Fruit fly (Drosophila melanogaster) whole organism, embryonic: Measurements from ENCODE around the gene phol.

ENCODE experiments used
- ATbp ChIP-seq: fragments of 200-800 bp; sonication (Bioruptor generic); optimal IDR thresholded peaks from 2 replicates; lab custom pipeline; 2017; ENCODE audit warnings: missing biosample characterization, mild to moderate bottlenecking, missing genetic modification characterization, missing genetic modification reagents
- BtbVII ChIP-seq: fragments of 200-800 bp; sonication (Bioruptor generic); optimal IDR thresholded peaks from 3 replicates; lab custom pipeline; 2017; ENCODE audit warnings: missing biosample characterization, mild to moderate bottlenecking, missing genetic modification characterization
- CG1024 ChIP-seq: fragments of 200-800 bp; sonication (Bioruptor generic); IDR thresholded peaks from 2 replicates; pipeline ENCODE4 v1.3.6; 2022; ENCODE audit warnings: missing biosample characterization, missing genetic modification characterization
- CG11456 ChIP-seq: fragments of 200-800 bp; sonication (Bioruptor generic); IDR thresholded peaks from 3 replicates; pipeline ENCODE4 v1.3.6; 2022; ENCODE audit warnings: missing biosample characterization, missing genetic modification characterization
- CG11696 ChIP-seq: fragments of 200-800 bp; sonication (Bioruptor generic); IDR thresholded peaks from 2 replicates; pipeline ENCODE4 v1.3.6; 2022; ENCODE audit warnings: missing biosample characterization, missing genetic modification characterization
- CG12219 ChIP-seq: fragments of 200-800 bp; sonication (Bioruptor generic); optimal IDR thresholded peaks from 3 replicates; lab custom pipeline; 2018; ENCODE audit warnings: missing biosample characterization, mild to moderate bottlenecking, missing genetic modification characterization
- CG12236 ChIP-seq: fragments of 200-800 bp; sonication (Bioruptor generic); optimal IDR thresholded peaks from 2 replicates; lab custom pipeline; 2016; ENCODE audit warnings: missing biosample characterization, missing genetic modification characterization
- CG1233 ChIP-seq: fragments of 200-800 bp; sonication (Bioruptor generic); optimal IDR thresholded peaks from 4 replicates; lab custom pipeline; 2018; ENCODE audit warnings: missing biosample characterization, mild to moderate bottlenecking, missing genetic modification characterization
- CG14860 ChIP-seq: fragments of 200-800 bp; sonication (Bioruptor generic); IDR thresholded peaks from 3 replicates; pipeline ENCODE4 v1.3.6; 2022; ENCODE audit warnings: missing biosample characterization, missing genetic modification characterization; ENCODE audit not compliant: partially characterized antibody
- CG17186 ChIP-seq: fragments of 200-800 bp; sonication (Bioruptor generic); optimal IDR thresholded peaks from 3 replicates; lab custom pipeline; 2017; ENCODE audit warnings: missing biosample characterization, missing genetic modification reagents, missing genetic modification characterization
- CG18599 ChIP-seq: fragments of 200-800 bp; sonication (Bioruptor generic); optimal IDR thresholded peaks from 3 replicates; lab custom pipeline; 2017; ENCODE audit warnings: missing biosample characterization, missing genetic modification characterization, mild to moderate bottlenecking, moderate library complexity, missing genetic modification reagents
- CG2678 ChIP-seq: fragments of 200-800 bp; sonication (Bioruptor generic); optimal IDR thresholded peaks from 3 replicates; lab custom pipeline; 2019; ENCODE audit warnings: missing biosample characterization, mild to moderate bottlenecking, missing genetic modification characterization, moderate library complexity
- CG2889 ChIP-seq: fragments of 200-800 bp; sonication (Bioruptor generic); IDR thresholded peaks from 3 replicates; pipeline ENCODE4 v1.3.6; 2022; ENCODE audit warnings: missing biosample characterization, missing genetic modification characterization
- CG30431 ChIP-seq: fragments of 200-800 bp; sonication (Bioruptor generic); optimal IDR thresholded peaks from 2 replicates; lab custom pipeline; 2017; ENCODE audit warnings: missing biosample characterization, missing genetic modification characterization
- CG33213 ChIP-seq: fragments of 200-800 bp; sonication (Bioruptor generic); optimal IDR thresholded peaks from 3 replicates; lab custom pipeline; 2016; ENCODE audit warnings: missing biosample characterization, missing genetic modification characterization
- CG4328 ChIP-seq: fragments of 200-800 bp; sonication (Bioruptor generic); optimal IDR thresholded peaks from 3 replicates; lab custom pipeline; 2017; ENCODE audit warnings: missing biosample characterization, missing genetic modification reagents, missing genetic modification characterization
- CG8281 ChIP-seq: fragments of 200-800 bp; sonication (Bioruptor generic); optimal IDR thresholded peaks from 2 replicates; lab custom pipeline; 2018; ENCODE audit warnings: missing biosample characterization, mild to moderate bottlenecking, missing genetic modification characterization, moderate library complexity
- CG9215 ChIP-seq: fragments of 200-800 bp; sonication (Bioruptor generic); IDR thresholded peaks from 2 replicates; pipeline ENCODE4 v1.3.6; 2022; ENCODE audit warnings: missing biosample characterization, missing genetic modification characterization
- Camta ChIP-seq: fragments of 200-800 bp; sonication (Bioruptor generic); optimal IDR thresholded peaks from 2 replicates; lab custom pipeline; 2016; ENCODE audit warnings: missing biosample characterization, missing genetic modification characterization
- Ets65A ChIP-seq: fragments of 200-800 bp; sonication (Bioruptor generic); peaks from one replicate; lab custom pipeline; 2016; ENCODE audit warnings: missing biosample characterization, missing genetic modification characterization
- Hmx ChIP-seq: fragments of 200-800 bp; sonication (Bioruptor generic); optimal IDR thresholded peaks from 2 replicates; lab custom pipeline; 2016; ENCODE audit warnings: missing biosample characterization, missing genetic modification characterization
- Hr3 ChIP-seq: fragments of 200-800 bp; sonication (Bioruptor generic); optimal IDR thresholded peaks from 3 replicates; lab custom pipeline; 2016; ENCODE audit warnings: missing biosample characterization, missing genetic modification characterization
- Hr51 ChIP-seq, 2 experiments: fragments of 200-800 bp; sonication (Bioruptor generic); optimal IDR thresholded peaks; 2 replicates in 1 of 2; 3 replicates in 1 of 2; lab custom pipeline; 2016 to 2018; ENCODE audit warnings: missing biosample characterization in 2 of 2, missing genetic modification characterization in 2 of 2, mild to moderate bottlenecking in 1 of 2, moderate library complexity in 1 of 2
- Hr78 ChIP-seq, 2 experiments: fragments of 200-800 bp in 1 of 2; fragments of >200 bp in 1 of 2; sonication (Bioruptor generic) in 1 of 2; optimal IDR thresholded peaks; 2 replicates each; lab custom pipeline; 2017 to 2019; ENCODE audit warnings: missing biosample characterization in 2 of 2, missing genetic modification characterization in 2 of 2, mild to moderate bottlenecking in 1 of 2, moderate library complexity in 1 of 2
- Max ChIP-seq: fragments of 200-800 bp; sonication (Bioruptor generic); optimal IDR thresholded peaks from 2 replicates; lab custom pipeline; 2016; ENCODE audit warnings: missing biosample characterization, mild to moderate bottlenecking, missing genetic modification characterization
- Mrtf ChIP-seq: fragments of 200-800 bp; sonication (Bioruptor generic); IDR thresholded peaks from 3 replicates; pipeline ENCODE4 v1.3.6; 2022; ENCODE audit warnings: missing biosample characterization, missing genetic modification characterization
- Nf-YB ChIP-seq: fragments of 200-800 bp; sonication (Bioruptor generic); optimal IDR thresholded peaks from 3 replicates; lab custom pipeline; 2019; ENCODE audit warnings: missing biosample characterization, mild to moderate bottlenecking, missing genetic modification characterization, moderate library complexity
- Oli ChIP-seq: fragments of 200-800 bp; sonication (Bioruptor generic); optimal IDR thresholded peaks from 2 replicates; lab custom pipeline; 2018; ENCODE audit warnings: missing biosample characterization, mild to moderate bottlenecking, missing genetic modification characterization, moderate library complexity
- Pdp1 ChIP-seq, 2 experiments: fragments of 200-800 bp; sonication (Bioruptor generic); optimal IDR thresholded peaks; 3 replicates each; lab custom pipeline; 2016; ENCODE audit warnings: missing biosample characterization in 2 of 2, missing genetic modification characterization in 2 of 2, mild to moderate bottlenecking in 1 of 2, moderate library complexity in 1 of 2
- Ravus ChIP-seq: fragments of 200-800 bp; sonication (Bioruptor generic); IDR thresholded peaks from 2 replicates; pipeline ENCODE4 v1.3.6; 2022; ENCODE audit warnings: missing biosample characterization, missing genetic modification characterization
- Sin3A ChIP-seq: fragments of >200 bp; optimal IDR thresholded peaks from 2 replicates; lab custom pipeline; 2018
- Sox100B ChIP-seq: fragments of 200-800 bp; sonication (Bioruptor generic); optimal IDR thresholded peaks from 3 replicates; lab custom pipeline; 2018; ENCODE audit warnings: missing biosample characterization, mild to moderate bottlenecking, missing genetic modification characterization
- YL-1 ChIP-seq: fragments of 200-800 bp; sonication (Bioruptor generic); optimal IDR thresholded peaks from 3 replicates; lab custom pipeline; 2017; ENCODE audit warnings: missing biosample characterization, mild to moderate bottlenecking, missing genetic modification characterization
- caup ChIP-seq: fragments of 200-800 bp; sonication (Bioruptor generic); optimal IDR thresholded peaks from 3 replicates; lab custom pipeline; 2017; ENCODE audit warnings: missing biosample characterization, mild to moderate bottlenecking, missing genetic modification characterization, moderate library complexity; ENCODE audit not compliant: severe bottlenecking
- dmrt11E ChIP-seq: fragments of 200-800 bp; sonication (Bioruptor generic); optimal IDR thresholded peaks from 3 replicates; lab custom pipeline; 2018; ENCODE audit warnings: missing biosample characterization, mild to moderate bottlenecking, missing genetic modification characterization, moderate library complexity
- fd3F ChIP-seq: fragments of 200-800 bp; sonication (Bioruptor generic); optimal IDR thresholded peaks from 2 replicates; lab custom pipeline; 2018; ENCODE audit warnings: missing biosample characterization, mild to moderate bottlenecking, missing genetic modification characterization, moderate library complexity
- gfzf ChIP-seq: fragments of 200-800 bp; sonication (Bioruptor generic); optimal IDR thresholded peaks from 2 replicates; lab custom pipeline; 2016; ENCODE audit warnings: missing biosample characterization, mild to moderate bottlenecking, missing genetic modification characterization, moderate library complexity
- hkb ChIP-seq, 2 experiments: fragments of 200-800 bp in 1 of 2; fragments of >200 bp in 1 of 2; sonication (Bioruptor generic) in 1 of 2; IDR thresholded peaks in 1 of 2; optimal IDR thresholded peaks in 1 of 2; 2 replicates each; pipeline versions ENCODE4 v1.3.6 to Lab custom; 2017 to 2022; ENCODE audit warnings: missing biosample characterization in 1 of 2, missing genetic modification characterization in 1 of 2
- inv ChIP-seq: fragments of 200-800 bp; sonication (Bioruptor generic); IDR thresholded peaks from 2 replicates; pipeline ENCODE4 v1.3.6; 2022; ENCODE audit warnings: missing biosample characterization, missing genetic modification characterization; ENCODE audit not compliant: partially characterized antibody
- lab ChIP-seq: fragments of 200-800 bp; sonication (Bioruptor generic); optimal IDR thresholded peaks from 3 replicates; lab custom pipeline; 2017; ENCODE audit warnings: missing biosample characterization, missing genetic modification characterization, mild to moderate bottlenecking, moderate library complexity, missing genetic modification reagents
- lola ChIP-seq, 3 experiments: fragments of >200 bp in 2 of 3; fragments of 200-800 bp in 1 of 3; sonication (Bioruptor generic) in 1 of 3; optimal IDR thresholded peaks; 2 replicates each; lab custom pipeline; 2017 to 2019; ENCODE audit warnings: missing biosample characterization in 3 of 3, missing genetic modification characterization in 3 of 3, mild to moderate bottlenecking in 1 of 3, moderate library complexity in 1 of 3
- nerfin-2 ChIP-seq: fragments of 200-800 bp; sonication (Bioruptor generic); IDR thresholded peaks from 2 replicates; pipeline ENCODE4 v1.3.6; 2022; ENCODE audit warnings: missing biosample characterization, missing genetic modification characterization; ENCODE audit not compliant: partially characterized antibody
- phol ChIP-seq: fragments of 200-800 bp; sonication (Bioruptor generic); optimal IDR thresholded peaks from 3 replicates; lab custom pipeline; 2018; ENCODE audit warnings: missing biosample characterization, mild to moderate bottlenecking, missing genetic modification characterization, moderate library complexity
- slou ChIP-seq: fragments of 200-800 bp; sonication (Bioruptor generic); optimal IDR thresholded peaks from 3 replicates; lab custom pipeline; 2016; ENCODE audit warnings: missing biosample characterization, missing genetic modification characterization
- sr ChIP-seq: fragments of 200-800 bp; sonication (Bioruptor generic); IDR thresholded peaks from 3 replicates; pipeline ENCODE4 v1.3.6; 2022; ENCODE audit warnings: missing biosample characterization, missing genetic modification characterization
- ssp ChIP-seq: fragments of 200-800 bp; sonication (Bioruptor generic); IDR thresholded peaks from 2 replicates; pipeline ENCODE4 v1.3.6; 2022; ENCODE audit warnings: missing biosample characterization, missing genetic modification characterization
- unc-4 ChIP-seq: fragments of 200-800 bp; sonication (Bioruptor generic); IDR thresholded peaks from 2 replicates; pipeline ENCODE4 v1.3.6; 2022; ENCODE audit warnings: missing biosample characterization, missing genetic modification characterization; ENCODE audit not compliant: partially characterized antibody
- vfl ChIP-seq: fragments of 200-800 bp; sonication (Bioruptor generic); optimal IDR thresholded peaks from 2 replicates; lab custom pipeline; 2016; ENCODE audit warnings: missing biosample characterization, missing genetic modification characterization
- zen2 ChIP-seq: fragments of 200-800 bp; sonication (Bioruptor generic); IDR thresholded peaks from 3 replicates; pipeline ENCODE4 v1.3.6; 2022; ENCODE audit warnings: missing biosample characterization, missing genetic modification characterization; ENCODE audit not compliant: partially characterized antibody

The phol gene

dm6 chr3L:9425838-9426237, 30.2 kb downstream of the phol start (continued):
- TF ChIP-seq YL-1 (GFP tag; lab: Kevin White, UChicago) (no peak), Sin3A (lab: Kevin White, UChicago) (no peak), Ets65A (no peak), Mrtf (no peak), lola (GFP tag; optimal IDR thresholded peaks at IDR 0.05; lab: Kevin White, UChicago) (no peak), Hr78 (GFP tag; optimal IDR thresholded peaks at IDR 0.05; lab: Kevin White, UChicago) (no peak), Hmx (GFP tag; lab: Kevin White, UChicago) (no peak), ATbp (GFP tag; lab: Kevin White, UChicago) (peak; percentile 29), gfzf (GFP tag; lab: Kevin White, UChicago) (no peak), inv (GFP tag; lab: Robert Waterston, UW) (no peak), lab (GFP tag; lab: Kevin White, UChicago) (peak; percentile 40), CG9215 (GFP tag; lab: Robert Waterston, UW) (no peak), phol (peak; percentile 16), CG11696 (GFP tag; lab: Robert Waterston, UW) (peak; percentile 82), CG18599 (GFP tag; lab: Kevin White, UChicago) (peak; percentile 23), CG12236 (no peak), hkb (optimal IDR thresholded peaks at IDR 0.05; lab: Kevin White, UChicago) (no peak), hkb (GFP tag; IDR thresholded peaks at IDR 0.05; lab: Robert Waterston, UW) (peak; percentile 10; the same call in 1 of the 2 replicates), CG12219 (GFP tag; lab: Kevin White, UChicago) (peak; percentile 32), Sox100B (peak; percentile 42), Hr51 (GFP tag; optimal IDR thresholded peaks at IDR 0.05; lab: Kevin White, UChicago) (peak in 1 of 2 experiments; percentile 40), Hr3 (GFP tag; lab: Kevin White, UChicago) (no peak), BtbVII (GFP tag; lab: Kevin White, UChicago) (no peak), CG1024 (GFP tag; lab: Robert Waterston, UW) (no peak), CG30431 (GFP tag; lab: Kevin White, UChicago) (no peak), dmrt11E (no peak), CG17186 (GFP tag; lab: Kevin White, UChicago) (no peak), CG8281 (tag; lab: Kevin White, UChicago) (no peak), Ravus (no peak), CG11456 (GFP tag; lab: Robert Waterston, UW) (no peak), slou (no peak), unc-4 (no peak), Max (GFP tag; lab: Kevin White, UChicago) (no peak), CG2678 (peak; percentile 32), Oli (tag; lab: Kevin White, UChicago) (peak; percentile 21), CG2889 (GFP tag; lab: Robert Waterston, UW) (no peak), CG33213 (GFP tag; lab: Kevin White, UChicago) (no peak), Pdp1 (GFP tag; optimal IDR thresholded peaks at IDR 0.05; lab: Kevin White, UChicago) (peak in 1 of 2 experiments; percentile 73), CG4328 (GFP tag; lab: Kevin White, UChicago) (peak; percentile 32), CG14860 (GFP tag; lab: Robert Waterston, UW) (no peak), Nf-YB (no peak), fd3F (GFP tag; lab: Kevin White, UChicago) (no peak), nerfin-2 (GFP tag; lab: Robert Waterston, UW) (no peak), Camta (GFP tag; lab: Kevin White, UChicago) (no peak), CG1233 (GFP tag; lab: Kevin White, UChicago) (no peak), zen2 (GFP tag; lab: Robert Waterston, UW) (no peak), sr (GFP tag; lab: Robert Waterston, UW) (peak; percentile 19; the same call in 1 of the 3 replicates), vfl (GFP tag; lab: Kevin White, UChicago) (peak; percentile 12), ssp (no peak), caup (GFP tag; lab: Kevin White, UChicago) (no peak)
